Worm (Caenorhabditis elegans): ENCODE measurements around the gene cox-18.

cox-18 gene

ce11 chrIV:1097153-1097552 is at the start of gene cox-18:
cox-18 (plus strand) TSS chrIV:1097453.
- no peak for TF ChIP-seq madf-9 (GFP tag; conservative IDR thresholded peaks at IDR 0.05)
- no peak for TF ChIP-seq F49E8.2 (tag; optimal IDR thresholded peaks at IDR 0.05; ENCODE audit: borderline replicate concordance)
- TF ChIP-seq mdl-1 (tag; optimal IDR thresholded peaks at IDR 0.05), result no peak
- TF ChIP-seq snpc-4 (tag; optimal IDR thresholded peaks at IDR 0.05), result no peak
- no peak for TF ChIP-seq ZK546.5 (tag; optimal IDR thresholded peaks at IDR 0.05)

- TF ChIP-seq Y48G9A.11 (GFP tag; IDR thresholded peaks at IDR 0.05), result peak; percentile 72; the same call in 1 of the 2 replicates
Measured at ce11 chrIV:1051636-1052133, 45.6 kb upstream of the cox-18 start, which contains the start of gene Y55F3AM.21. Y55F3AM.21 (minus strand) TSS chrIV:1051686.

DNA sequence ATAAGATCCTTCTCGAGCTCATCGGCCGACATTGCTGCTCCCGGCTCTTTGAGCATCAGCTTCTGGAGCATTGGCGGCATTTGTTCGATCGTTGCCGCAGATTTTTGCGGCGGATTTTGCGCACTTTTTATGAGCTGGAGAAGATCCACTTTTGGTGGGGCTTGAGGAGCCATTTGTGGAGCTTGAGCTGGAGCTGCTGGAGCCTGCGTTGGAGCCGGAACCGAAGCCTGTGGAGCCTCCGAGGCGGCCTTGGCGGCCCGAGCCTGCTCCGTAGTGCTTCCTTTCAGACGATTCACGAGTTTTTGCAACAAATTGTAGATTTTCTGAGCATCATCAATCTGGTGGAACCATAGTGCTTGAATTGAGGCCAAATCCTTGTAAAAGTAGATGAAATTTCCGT is 43.3 kb upstream of the cox-18 start:
- TF ChIP-seq set-16 (GFP tag; IDR thresholded peaks at IDR 0.05), result peak; percentile 93
- TF ChIP-seq lin-13 (GFP tag; optimal IDR thresholded peaks at IDR 0.05), result no peak

- no peak for TF ChIP-seq ces-1 (GFP tag; optimal IDR thresholded peaks at IDR 0.05)
- no peak for TF ChIP-seq pha-4 (GFP tag; IDR thresholded peaks at IDR 0.05)
- no peak for TF ChIP-seq pha-4 (tag; optimal IDR thresholded peaks at IDR 0.05)
- TF ChIP-seq mep-1 (tag; optimal IDR thresholded peaks at IDR 0.05), result peak; percentile 18
- TF ChIP-seq dmd-9 (GFP tag; IDR thresholded peaks at IDR 0.05), result no peak
- peak; percentile 27; the same call in 1 of the 2 replicates for TF ChIP-seq lin-38 (GFP tag; IDR thresholded peaks at IDR 0.05)
- peak; percentile 42 for TF ChIP-seq mes-2 (tag; optimal IDR thresholded peaks at IDR 0.05; ENCODE audit: poor library complexity, severe bottlenecking)
- TF ChIP-seq T20F7.1 (GFP tag; optimal IDR thresholded peaks at IDR 0.05), result peak; percentile 96
- no peak for TF ChIP-seq daf-16 (GFP tag; optimal IDR thresholded peaks at IDR 0.05)
- peak; percentile 23 for TF ChIP-seq daf-16 (tag; optimal IDR thresholded peaks at IDR 0.05)
- TF ChIP-seq Y48G9A.11 (GFP tag; IDR thresholded peaks at IDR 0.05), result peak; percentile 99
- TF ChIP-seq dpl-1 (GFP tag; optimal IDR thresholded peaks at IDR 0.05), result peak; percentile 30
- TF ChIP-seq aha-1 (tag), result peak; percentile 23
- peak; percentile 77 for TF ChIP-seq R02D3.7 (tag; optimal IDR thresholded peaks at IDR 0.05)
- TF ChIP-seq lsy-2 (tag; optimal IDR thresholded peaks at IDR 0.05), result peak in 1 of 2 experiments; percentile 50
Measured at ce11 chrIV:1054736-1055135, 42.5 kb upstream of the cox-18 start, which contains the start of gene dcap-1. dcap-1 (minus strand) TSS chrIV:1054794.

DNA sequence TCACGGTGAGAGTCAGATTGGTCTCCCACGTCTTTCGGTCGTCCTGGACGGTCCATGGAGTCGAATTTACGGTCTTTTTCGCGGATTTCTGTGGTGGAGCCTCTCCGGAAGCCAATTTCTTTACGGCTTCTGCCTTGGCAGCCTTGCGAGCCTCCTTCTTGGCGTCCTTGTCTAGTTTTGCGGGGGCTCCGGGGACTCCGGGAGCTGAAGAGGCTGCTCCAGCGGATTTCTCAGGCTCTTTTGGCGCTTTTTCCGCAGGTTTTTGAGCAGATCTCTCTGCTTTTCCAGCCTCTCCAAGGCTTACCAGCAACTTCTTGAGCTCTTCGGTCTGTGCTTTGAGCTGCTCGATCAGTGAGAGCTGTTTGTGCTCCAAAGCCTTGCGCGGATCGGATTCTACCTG is 41.5 kb upstream of the cox-18 start:
- TF ChIP-seq nhr-25 (tag; optimal IDR thresholded peaks at IDR 0.05; ENCODE audit: borderline replicate concordance, insufficient read depth) (no peak), set-16 (GFP tag; IDR thresholded peaks at IDR 0.05) (peak; percentile 90), aha-1 (tag) (peak; percentile 8)

- TF ChIP-seq dpl-1 (GFP tag; optimal IDR thresholded peaks at IDR 0.05) (peak; percentile 42), hlh-30 (tag; optimal IDR thresholded peaks at IDR 0.05; ENCODE audit: insufficient read depth) (no peak), ama-1 (optimal IDR thresholded peaks at IDR 0.05) (no peak), lin-38 (GFP tag; IDR thresholded peaks at IDR 0.05) (0 out of 2 replicates have a peak, but pooled peaks have one; percentile 21), T20F7.1 (GFP tag; optimal IDR thresholded peaks at IDR 0.05) (peak; percentile 99), Y48G9A.11 (GFP tag; IDR thresholded peaks at IDR 0.05) (peak; percentile 91), R02D3.7 (tag; optimal IDR thresholded peaks at IDR 0.05) (peak; percentile 54), lsy-2 (tag; optimal IDR thresholded peaks at IDR 0.05) (peak in 1 of 2 experiments; percentile 59), hlh-11 (tag; optimal IDR thresholded peaks at IDR 0.05) (no peak)
Measured at ce11 chrIV:1056263-1056942, 40.9 kb upstream of the cox-18 start, which contains the start of the genes Y55F3AM.13 and mrps-25. Y55F3AM.13 (minus strand) TSS chrIV:1056313. mrps-25 (plus strand) TSS chrIV:1056892.

DNA sequence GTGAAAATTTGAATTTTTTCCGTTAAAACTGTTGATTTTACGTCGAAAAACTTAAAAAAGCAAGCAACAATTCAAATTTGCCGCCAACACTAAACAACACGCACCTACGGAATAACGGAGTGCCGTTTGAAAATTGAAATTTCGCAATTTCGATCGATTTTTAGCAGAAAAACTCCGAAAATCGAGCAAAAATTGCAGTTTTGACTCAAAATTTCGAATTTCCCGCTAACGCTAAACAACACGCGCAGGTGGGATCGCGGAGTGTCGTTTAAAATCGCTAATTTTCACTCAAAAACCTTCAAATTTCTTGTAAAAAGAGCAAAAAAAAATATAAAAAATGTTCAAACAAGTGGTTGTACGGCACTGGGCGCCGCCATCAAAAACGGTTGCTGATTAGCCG is 38.7 kb upstream of the cox-18 start:
- TF ChIP-seq daf-16 (GFP tag; optimal IDR thresholded peaks at IDR 0.05) (no peak), daf-16 (tag; optimal IDR thresholded peaks at IDR 0.05) (peak; percentile 7), fos-1 (tag; optimal IDR thresholded peaks at IDR 0.05) (no peak), nhr-76 (tag; optimal IDR thresholded peaks at IDR 0.05) (no peak), nhr-111 (GFP tag; optimal IDR thresholded peaks at IDR 0.05) (no peak), php-3 (GFP tag; IDR thresholded peaks at IDR 0.05) (no peak), lim-7 (GFP tag; IDR thresholded peaks at IDR 0.05) (no peak), ama-1 (optimal IDR thresholded peaks at IDR 0.05) (no peak), zag-1 (tag; optimal IDR thresholded peaks at IDR 0.05) (no peak), Y48G9A.11 (GFP tag; IDR thresholded peaks at IDR 0.05) (peak; percentile 90)
